Fruit fly (Drosophila melanogaster): ENCODE measurements around the gene CG14325.

DNA sequence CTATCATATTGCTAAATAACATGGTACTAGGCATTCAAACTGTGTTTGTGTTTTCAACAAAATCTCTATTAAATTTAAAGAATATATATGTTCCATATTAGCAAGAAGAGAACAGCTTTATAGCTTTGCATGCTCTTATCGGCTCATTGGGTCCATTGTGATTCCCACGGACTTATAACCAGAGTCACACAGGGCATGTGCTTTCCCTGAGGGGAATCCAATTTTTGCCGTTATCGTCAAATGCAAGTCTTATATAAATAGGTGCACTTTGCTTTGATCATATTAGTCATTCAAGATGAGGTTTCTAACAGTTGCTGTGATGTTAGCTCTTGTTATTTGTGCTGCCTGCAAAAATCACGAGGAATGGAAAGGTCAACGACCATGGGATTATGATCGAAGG lies 40.4 kb downstream of the CG14325 start, which contains the start of gene CG45045:
- TF ChIP-seq br (GFP tag; optimal IDR thresholded peaks at IDR 0.05) (no peak), jim (GFP tag; optimal IDR thresholded peaks at IDR 0.05) (no peak)
